Worm (Caenorhabditis elegans) whole organism, L3 larva: Measurements from ENCODE around the gene srj-21.

Source experiments
- ama-1 ChIP-seq: fragments of 150-350 bp; optimal IDR thresholded peaks from 2 replicates; lab custom pipeline; 2018
- fkh-2 ChIP-seq: fragments of 150-350 bp; optimal IDR thresholded peaks from 2 replicates; lab custom pipeline; 2014; ENCODE audit warnings: missing biosample characterization, missing genetic modification reagents, missing genetic modification characterization
- lin-39 ChIP-seq: fragments of 150-350 bp; optimal IDR thresholded peaks from 2 replicates; lab custom pipeline; 2018; ENCODE audit warnings: missing biosample characterization, missing genetic modification reagents, missing genetic modification characterization
- mdl-1 ChIP-seq: fragments of 150-350 bp; optimal IDR thresholded peaks from 2 replicates; lab custom pipeline; 2014; ENCODE audit warnings: missing biosample characterization, missing genetic modification characterization
- nhr-237 ChIP-seq: fragments of 150-350 bp; optimal IDR thresholded peaks from 2 replicates; lab custom pipeline; 2014; ENCODE audit warnings: missing biosample characterization, missing genetic modification characterization
- pqm-1 ChIP-seq: fragments of 150-350 bp; optimal IDR thresholded peaks from 2 replicates; lab custom pipeline; 2017; ENCODE audit warnings: missing biosample characterization, missing genetic modification characterization, inconsistent platforms
- snpc-4 ChIP-seq: fragments of 150-350 bp; optimal IDR thresholded peaks from 2 replicates; lab custom pipeline; 2014; ENCODE audit warnings: missing biosample characterization, missing genetic modification characterization
- tbx-2 ChIP-seq: sonication (generic microtip); optimal IDR thresholded peaks from 2 replicates; lab custom pipeline; 2016; ENCODE audit warnings: mild to moderate bottlenecking, missing genetic modification characterization, missing compliant biosample characterization
- ztf-4 ChIP-seq: fragments of 150-350 bp; optimal IDR thresholded peaks from 2 replicates; lab custom pipeline; 2014; ENCODE audit warnings: missing biosample characterization, missing genetic modification characterization

DNA sequence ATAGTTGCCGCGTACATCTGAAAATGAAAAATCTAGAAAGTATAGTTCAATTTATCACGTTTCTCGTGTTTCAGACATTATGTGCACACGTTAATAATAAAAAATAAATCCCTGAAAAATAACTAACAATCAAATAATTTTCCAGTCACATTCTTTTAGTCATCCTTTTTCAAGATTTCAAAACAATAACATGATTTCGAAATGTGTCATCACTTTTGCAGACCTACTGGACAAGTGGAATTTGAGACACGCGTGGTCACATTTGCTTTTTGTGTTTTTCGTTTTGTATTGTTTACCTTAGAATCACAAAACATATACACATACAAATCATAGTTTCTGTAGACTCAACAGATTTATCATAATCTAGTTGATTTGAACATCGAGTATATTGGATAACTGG is 35.7 kb upstream of the srj-21 start:
- TF ChIP-seq nhr-237 (tag; lab: Kevin White, UChicago), result no peak
- TF ChIP-seq lin-39 (tag; lab: Kevin White, UChicago), result no peak
- no peak for TF ChIP-seq mdl-1
- TF ChIP-seq fkh-2 (tag; lab: Kevin White, UChicago), result no peak
- TF ChIP-seq ama-1 (lab: Kevin White, UChicago), result no peak
- TF ChIP-seq pqm-1 (tag; lab: Kevin White, UChicago), result no peak
- TF ChIP-seq tbx-2 (tag; lab: Kevin White, UChicago), result no peak
- no peak for TF ChIP-seq snpc-4 (tag; lab: Kevin White, UChicago)
- TF ChIP-seq ztf-4, result no peak
